Worm (Caenorhabditis elegans): ENCODE results near the gene T05B4.8.

- TF ChIP-seq ama-1 (optimal IDR thresholded peaks at IDR 0.05): no peak
- no peak for TF ChIP-seq ztf-4 (tag; optimal IDR thresholded peaks at IDR 0.05)
- no peak for TF ChIP-seq nhr-237 (tag; optimal IDR thresholded peaks at IDR 0.05)
- TF ChIP-seq snpc-4 (tag; optimal IDR thresholded peaks at IDR 0.05): no peak
- TF ChIP-seq unc-39 (tag; optimal IDR thresholded peaks at IDR 0.05): no peak
- TF ChIP-seq R02D3.7 (tag; optimal IDR thresholded peaks at IDR 0.05): no peak
- TF ChIP-seq mdl-1 (tag; optimal IDR thresholded peaks at IDR 0.05): no peak
- no peak for TF ChIP-seq aly-2 (tag; optimal IDR thresholded peaks at IDR 0.05)
- TF ChIP-seq lsy-2 (tag; optimal IDR thresholded peaks at IDR 0.05): no peak
- TF ChIP-seq zag-1 (tag; optimal IDR thresholded peaks at IDR 0.05): no peak
- TF ChIP-seq nhr-21 (tag; optimal IDR thresholded peaks at IDR 0.05): no peak
- no peak for TF ChIP-seq ceh-16 (tag; optimal IDR thresholded peaks at IDR 0.05)
- no peak for TF ChIP-seq elt-1 (tag; optimal IDR thresholded peaks at IDR 0.05)
Observed at ce11 chrV:4138688-4139087, 22.7 kb upstream of the T05B4.8 start, which contains the start of gene lgc-29.
